Fruit fly (Drosophila melanogaster): Measurements from ENCODE around the gene Acbp5.

The Acbp5 gene

DNA sequence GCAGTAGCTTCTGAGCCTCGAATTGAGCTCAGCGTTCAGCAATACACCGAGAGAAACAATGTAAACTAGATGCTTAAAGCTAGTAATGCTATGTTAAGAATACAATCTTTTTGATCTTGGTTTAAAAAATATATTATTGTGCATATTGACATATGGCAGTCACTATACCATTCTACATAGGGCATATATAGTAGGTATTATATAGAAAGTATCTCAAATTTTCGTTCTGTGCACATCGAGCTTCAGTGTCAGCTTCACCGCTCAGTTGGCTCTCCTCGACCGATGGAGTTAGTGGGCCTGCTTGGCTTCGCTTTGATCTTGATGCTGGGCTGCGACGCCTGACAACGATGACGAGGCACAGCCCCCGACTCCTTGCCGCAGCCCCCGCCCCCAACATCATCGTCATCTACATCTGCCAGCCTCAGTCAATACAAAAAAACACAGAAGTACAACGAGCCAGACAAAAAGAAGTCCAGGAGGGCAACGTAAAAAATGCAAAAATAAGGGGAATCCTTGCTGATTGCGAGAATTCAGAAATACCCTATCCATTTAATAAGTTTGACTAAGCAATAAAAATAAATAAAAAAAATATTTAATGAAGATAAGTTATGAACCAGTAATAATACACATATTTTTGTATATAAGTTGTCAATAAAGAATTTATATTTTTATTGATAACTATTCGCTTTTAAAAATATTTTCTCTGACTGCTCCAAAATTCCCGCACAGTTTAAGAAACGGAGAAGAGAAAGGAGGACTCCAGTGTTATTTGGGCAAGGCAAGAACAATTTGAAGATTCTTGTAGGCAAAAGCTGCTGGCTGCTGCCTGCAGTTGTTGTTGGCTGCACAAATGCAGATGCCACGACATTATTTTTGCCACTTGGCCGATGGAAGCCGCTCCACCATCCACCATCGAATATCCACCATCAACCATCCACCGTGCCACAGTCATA, 33.6 kb upstream of the Acbp5 start (continued):
- TF ChIP-seq cyc (GFP tag; optimal IDR thresholded peaks at IDR 0.05) (peak; percentile 67), ss (GFP tag; optimal IDR thresholded peaks at IDR 0.05) (peak; percentile 91 to 93), CG7368 (GFP tag; optimal IDR thresholded peaks at IDR 0.05) (peak; percentile 81), Eip75B (GFP tag; optimal IDR thresholded peaks at IDR 0.05) (peak; percentile 95), CG31627 (GFP tag; optimal IDR thresholded peaks at IDR 0.05) (peak; percentile 84), Met (GFP tag; optimal IDR thresholded peaks at IDR 0.05) (peak; percentile 86), Sox15 (GFP tag; optimal IDR thresholded peaks at IDR 0.05) (peak; percentile 78), CG10631 (GFP tag; optimal IDR thresholded peaks at IDR 0.05) (peak; percentile 92), CG8632 (GFP tag; optimal IDR thresholded peaks at IDR 0.05) (peak; percentile 88), fd59A (GFP tag; optimal IDR thresholded peaks at IDR 0.05) (peak; percentile 93), CG15336 (GFP tag; IDR thresholded peaks at IDR 0.05) (peak; percentile 91), achi (GFP tag; optimal IDR thresholded peaks at IDR 0.05) (peak; percentile 88), Sox102F (GFP tag; optimal IDR thresholded peaks at IDR 0.05) (peak; percentile 82), lz (GFP tag; optimal IDR thresholded peaks at IDR 0.05) (peak; percentile 87), Lpt (GFP tag; optimal IDR thresholded peaks at IDR 0.05) (peak; percentile 80), Hr4 (GFP tag; optimal IDR thresholded peaks at IDR 0.05) (peak; percentile 74), CG11902 (GFP tag; optimal IDR thresholded peaks at IDR 0.05) (peak; percentile 85), CG3032 (tag; optimal IDR thresholded peaks at IDR 0.05) (peak; percentile 95), CG6163 (GFP tag; IDR thresholded peaks at IDR 0.05) (peak; percentile 96), CG9139 (GFP tag; optimal IDR thresholded peaks at IDR 0.05) (peak; percentile 89), spab (GFP tag; optimal IDR thresholded peaks at IDR 0.05) (peak; percentile 94), topi (GFP tag; optimal IDR thresholded peaks at IDR 0.05) (peak; percentile 89), CG6276 (GFP tag; optimal IDR thresholded peaks at IDR 0.05) (peak; percentile 76), acj6 (GFP tag; optimal IDR thresholded peaks at IDR 0.05) (peak; percentile 90), CG32006 (GFP tag; optimal IDR thresholded peaks at IDR 0.05) (peak; percentile 85), Ets21C (GFP tag; optimal IDR thresholded peaks at IDR 0.05) (peak; percentile 67), Hr38 (GFP tag; optimal IDR thresholded peaks at IDR 0.05) (no peak), CG1621 (tag; optimal IDR thresholded peaks at IDR 0.05) (peak; percentile 91), Sox14 (GFP tag; optimal IDR thresholded peaks at IDR 0.05) (peak; percentile 92), pdm3 (GFP tag; optimal IDR thresholded peaks at IDR 0.05) (peak; percentile 89), svp (GFP tag) (peak; percentile 95), fkh (GFP tag; optimal IDR thresholded peaks at IDR 0.05) (no peak), salr (GFP tag; optimal IDR thresholded peaks at IDR 0.05) (peak; percentile 73 to 89), Eip78C (GFP tag) (peak; percentile 98), CG6792 (GFP tag; optimal IDR thresholded peaks at IDR 0.05) (peak; percentile 92), Ets96B (tag; optimal IDR thresholded peaks at IDR 0.05) (peak; percentile 96)

DNA sequence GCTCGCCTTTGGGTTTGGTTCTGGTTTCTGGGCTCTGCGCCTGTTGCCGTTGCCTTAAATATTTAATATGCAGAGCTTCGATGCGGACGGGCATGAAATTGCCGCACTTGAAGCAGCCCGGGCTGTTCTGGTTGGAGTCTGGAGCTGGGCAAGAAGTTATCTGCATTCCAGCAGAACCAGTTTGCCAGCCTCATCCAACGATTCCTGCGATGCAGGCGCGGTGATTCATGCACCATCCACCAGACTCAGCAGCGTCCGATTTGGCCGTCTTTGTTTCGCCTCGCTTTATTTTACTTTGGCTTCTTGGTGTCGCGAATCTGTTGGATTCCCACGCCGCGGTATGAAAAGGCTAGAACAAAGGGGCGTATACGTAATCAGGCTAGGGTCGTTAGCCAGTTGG, 31.1 kb upstream of the Acbp5 start:
- TF ChIP-seq esn (GFP tag; optimal IDR thresholded peaks at IDR 0.05) (no peak), CG6854 (GFP tag; optimal IDR thresholded peaks at IDR 0.05) (peak; percentile 34), fd85E (GFP tag; optimal IDR thresholded peaks at IDR 0.05) (no peak), Met (GFP tag; optimal IDR thresholded peaks at IDR 0.05) (peak; percentile 7), CG34406 (GFP tag; optimal IDR thresholded peaks at IDR 0.05) (no peak), Hr38 (GFP tag; optimal IDR thresholded peaks at IDR 0.05) (no peak), CG9139 (GFP tag; optimal IDR thresholded peaks at IDR 0.05) (no peak), ss (GFP tag; optimal IDR thresholded peaks at IDR 0.05) (peak in 1 of 2 experiments; percentile 18), Eip78C (GFP tag) (peak; percentile 15), CG10669 (GFP tag; optimal IDR thresholded peaks at IDR 0.05) (no peak), CG6792 (GFP tag; optimal IDR thresholded peaks at IDR 0.05) (no peak), CG15336 (GFP tag; IDR thresholded peaks at IDR 0.05) (no peak), Sox102F (GFP tag; optimal IDR thresholded peaks at IDR 0.05) (peak; percentile 10), CG6808 (GFP tag; optimal IDR thresholded peaks at IDR 0.05) (peak; percentile 6)

Data from whole organism, prepupa.